Fruit fly (Drosophila melanogaster) S2 (cell line): ENCODE data around the gene CG10184.

ENCODE experiments used
- CG8478 ChIP-seq: fragments of >200 bp; optimal IDR thresholded peaks from 2 replicates; lab custom pipeline; 2018
- CTCF ChIP-seq, 2 experiments: fragments of >200 bp; optimal IDR thresholded peaks; 2 replicates each; lab custom pipeline; 2018

- TF ChIP-seq CG8478 (lab: Kevin White, UChicago), result no peak
- peak; percentile 51 to 52 for TF ChIP-seq CTCF (optimal IDR thresholded peaks at IDR 0.05; lab: Kevin White, UChicago)
These were observed 17.7 kb upstream of the CG10184 start for dm6 chr3R:23622961-23623360.
